Worm (Caenorhabditis elegans) whole organism, young adult: ENCODE data around the gene rrc-1.

Source experiments
- B0261.1 ChIP-seq: sonication (generic microtip); optimal IDR thresholded peaks from 2 replicates; lab custom pipeline; 2016; ENCODE audit warnings: mild to moderate bottlenecking, missing genetic modification characterization, moderate library complexity, missing compliant biosample characterization
- F23B12.7 ChIP-seq: sonication (generic microtip); optimal IDR thresholded peaks from 2 replicates; lab custom pipeline; 2017; ENCODE audit warnings: missing genetic modification characterization, mild to moderate bottlenecking, missing compliant biosample characterization, antibody characterized with exemption, moderate library complexity; ENCODE audit not compliant: insufficient read depth
- F33H1.4 ChIP-seq: fragments of 200-800 bp; sonication (Bioruptor generic); IDR thresholded peaks from 2 replicates; pipeline ENCODE4 v1.3.6; 2022; ENCODE audit warnings: missing genetic modification reagents, missing genetic modification characterization, missing compliant biosample characterization
- F49E8.2 ChIP-seq: sonication (generic microtip); optimal IDR thresholded peaks from 3 replicates; lab custom pipeline; 2017; ENCODE audit warnings: missing genetic modification characterization, mild to moderate bottlenecking, missing compliant biosample characterization, antibody characterized with exemption, moderate library complexity; ENCODE audit not compliant: insufficient read depth
- ZK185.1 ChIP-seq: sonication (generic microtip); optimal IDR thresholded peaks from 2 replicates; lab custom pipeline; 2016; ENCODE audit warnings: mild to moderate bottlenecking, missing genetic modification characterization, missing compliant biosample characterization; ENCODE audit not compliant: poor library complexity, severe bottlenecking
- ceh-58 ChIP-seq: fragments of 200-800 bp; sonication (Bioruptor generic); IDR thresholded peaks from 2 replicates; pipeline ENCODE4 v1.3.6; 2022; ENCODE audit warnings: missing genetic modification characterization, missing compliant biosample characterization
- him-1 ChIP-seq: sonication (generic microtip); optimal IDR thresholded peaks from 2 replicates; lab custom pipeline; 2016; ENCODE audit warnings: missing genotype, missing genetic modification reagents, missing genetic modification characterization, missing compliant biosample characterization
- let-526 ChIP-seq: fragments of 200-800 bp; sonication (Bioruptor generic); IDR thresholded peaks from 2 replicates; pipeline ENCODE4 v1.3.6; 2022; ENCODE audit warnings: missing genetic modification reagents, missing genetic modification characterization, missing compliant biosample characterization
- let-607 ChIP-seq, 2 experiments: fragments of 200-800 bp in 1 of 2; sonication (Bioruptor generic) in 1 of 2; sonication (generic microtip) in 1 of 2; optimal IDR thresholded peaks; 2 replicates each; lab custom pipeline; 2016 to 2018; ENCODE audit warnings: mild to moderate bottlenecking in 2 of 2, missing compliant biosample characterization in 2 of 2, missing genetic modification characterization in 2 of 2, moderate library complexity in 2 of 2, missing genotype in 1 of 2
- pha-4 ChIP-seq: fragments of 150-350 bp; sonication (generic microtip); optimal IDR thresholded peaks from 2 replicates; lab custom pipeline; 2014; ENCODE audit warnings: missing biosample characterization, missing genetic modification reagents, missing genetic modification characterization
- rec-8 ChIP-seq, 2 experiments: sonication (generic microtip); optimal IDR thresholded peaks; 2 replicates each; lab custom pipeline; 2016; ENCODE audit warnings: mild to moderate bottlenecking in 2 of 2, missing genetic modification characterization in 2 of 2, missing genetic modification reagents in 2 of 2, missing genotype in 2 of 2, missing biosample characterization in 1 of 2, missing compliant biosample characterization in 1 of 2, moderate library complexity in 1 of 2
- unc-130 ChIP-seq: sonication (generic microtip); optimal IDR thresholded peaks from 2 replicates; lab custom pipeline; 2016; ENCODE audit warnings: missing genetic modification reagents, missing genetic modification characterization, missing compliant biosample characterization
- xnd-1 ChIP-seq: sonication (generic microtip); optimal IDR thresholded peaks from 2 replicates; lab custom pipeline; 2016; ENCODE audit warnings: missing genotype, missing genetic modification reagents, missing genetic modification characterization, missing compliant biosample characterization

- no peak for TF ChIP-seq him-1 (tag; lab: Kevin White, UChicago)
- TF ChIP-seq F33H1.4, result no peak
- TF ChIP-seq unc-130 (GFP tag; lab: Kevin White, UChicago), result no peak
- no peak for TF ChIP-seq let-607 (tag; optimal IDR thresholded peaks at IDR 0.05; lab: Kevin White, UChicago)
- TF ChIP-seq ceh-58 (GFP tag; lab: Robert Waterston, UW), result no peak
- TF ChIP-seq rec-8 (tag; optimal IDR thresholded peaks at IDR 0.05; lab: Kevin White, UChicago), result no peak
- TF ChIP-seq F49E8.2 (tag; lab: Kevin White, UChicago), result no peak
- no peak for TF ChIP-seq F23B12.7
- no peak for TF ChIP-seq ZK185.1 (tag; lab: Kevin White, UChicago)
- TF ChIP-seq xnd-1, result no peak
- no peak for TF ChIP-seq let-526 (GFP tag; lab: Robert Waterston, UW)
- no peak for TF ChIP-seq pha-4 (tag; lab: Kevin White, UChicago)
- TF ChIP-seq B0261.1 (tag; lab: Kevin White, UChicago), result no peak
Measured at ce11 chrX:9789110-9789509, 42.0 kb downstream of the rrc-1 start, which contains the start of gene F36G3.1.
